Fruit fly (Drosophila melanogaster): ENCODE measurements around the gene CG10646.

The CG10646 gene

dm6 chr3L:12523941-12524340 is 20.2 kb upstream of the CG10646 start, which contains the start of the genes ver and Gcn5 (continued):
- no peak for TF ChIP-seq sd (tag; optimal IDR thresholded peaks at IDR 0.05)
- TF ChIP-seq run (tag; optimal IDR thresholded peaks at IDR 0.05), result peak; percentile 75
- TF ChIP-seq Six4 (GFP tag; optimal IDR thresholded peaks at IDR 0.05), result peak; percentile 81
- TF ChIP-seq CG17186 (GFP tag; optimal IDR thresholded peaks at IDR 0.05), result peak; percentile 78
- TF ChIP-seq CG8924 (tag; optimal IDR thresholded peaks at IDR 0.05), result peak; percentile 92
- peak; percentile 81 for TF ChIP-seq Taf1 (GFP tag; IDR thresholded peaks at IDR 0.05)
- peak; percentile 91 for TF ChIP-seq CG15514 (GFP tag; optimal IDR thresholded peaks at IDR 0.05)
- TF ChIP-seq CG9932 (GFP tag; IDR thresholded peaks at IDR 0.05), result peak; percentile 95
- TF ChIP-seq sna (GFP tag; IDR thresholded peaks at IDR 0.05; ENCODE audit: partially characterized antibody), result no peak
- TF ChIP-seq CG1647 (GFP tag; optimal IDR thresholded peaks at IDR 0.05), result peak; percentile 86
- TF ChIP-seq disco-r (GFP tag; optimal IDR thresholded peaks at IDR 0.05), result peak; percentile 35
- TF ChIP-seq CG3407 (GFP tag; optimal IDR thresholded peaks at IDR 0.05), result peak; percentile 75
- TF ChIP-seq unc-4 (GFP tag; IDR thresholded peaks at IDR 0.05; ENCODE audit: partially characterized antibody), result no peak
- no peak for TF ChIP-seq nau (GFP tag; optimal IDR thresholded peaks at IDR 0.05)
- peak; percentile 87 for TF ChIP-seq CG4404 (GFP tag; IDR thresholded peaks at IDR 0.05)
- peak; percentile 66 for TF ChIP-seq dan (GFP tag; IDR thresholded peaks at IDR 0.05)
- TF ChIP-seq nmo (GFP tag; optimal IDR thresholded peaks at IDR 0.05), result peak; percentile 94
- peak; percentile 84 for TF ChIP-seq rib (GFP tag; IDR thresholded peaks at IDR 0.05)
- TF ChIP-seq onecut (GFP tag; IDR thresholded peaks at IDR 0.05), result peak; percentile 84
- peak; percentile 91 for TF ChIP-seq CG14710 (tag; optimal IDR thresholded peaks at IDR 0.05)
- peak; percentile 81 for TF ChIP-seq CG17612 (GFP tag; IDR thresholded peaks at IDR 0.05)
- no peak for TF ChIP-seq CG2129 (GFP tag; IDR thresholded peaks at IDR 0.05; ENCODE audit: partially characterized antibody)
- TF ChIP-seq CG17385 (GFP tag; optimal IDR thresholded peaks at IDR 0.05), result peak; percentile 88
- TF ChIP-seq fu2 (GFP tag; optimal IDR thresholded peaks at IDR 0.05), result peak; percentile 77
- peak; percentile 28 for TF ChIP-seq pfk (GFP tag; optimal IDR thresholded peaks at IDR 0.05)
- TF ChIP-seq wek (GFP tag; optimal IDR thresholded peaks at IDR 0.05), result peak; percentile 52
- TF ChIP-seq jigr1 (GFP tag; IDR thresholded peaks at IDR 0.05), result peak; percentile 86
- TF ChIP-seq btn (GFP tag; optimal IDR thresholded peaks at IDR 0.05), result peak; percentile 63
- peak; percentile 92 for TF ChIP-seq CG11504 (tag; optimal IDR thresholded peaks at IDR 0.05)
- TF ChIP-seq CG17568 (GFP tag; optimal IDR thresholded peaks at IDR 0.05), result no peak
- TF ChIP-seq CG15601 (tag; optimal IDR thresholded peaks at IDR 0.05), result peak; percentile 87
- TF ChIP-seq fd102C (GFP tag; optimal IDR thresholded peaks at IDR 0.05), result no peak
- no peak for TF ChIP-seq Tbp (GFP tag; optimal IDR thresholded peaks at IDR 0.05)
- peak; percentile 62 for TF ChIP-seq kay (GFP tag; optimal IDR thresholded peaks at IDR 0.05)
- peak; percentile 95 for TF ChIP-seq zfh1 (GFP tag; IDR thresholded peaks at IDR 0.05)
- TF ChIP-seq ab (GFP tag; optimal IDR thresholded peaks at IDR 0.05), result peak; percentile 44
- TF ChIP-seq CG14441 (GFP tag; IDR thresholded peaks at IDR 0.05), result peak; percentile 94
- no peak for TF ChIP-seq hkb (optimal IDR thresholded peaks at IDR 0.05)
- TF ChIP-seq hkb (GFP tag; IDR thresholded peaks at IDR 0.05), result peak; percentile 96
- TF ChIP-seq Mes4 (GFP tag; optimal IDR thresholded peaks at IDR 0.05), result peak; percentile 54
- no peak for TF ChIP-seq Dll (GFP tag; IDR thresholded peaks at IDR 0.05; ENCODE audit: partially characterized antibody)
- no peak for TF ChIP-seq hbn (GFP tag; IDR thresholded peaks at IDR 0.05; ENCODE audit: partially characterized antibody)
- peak; percentile 98 for TF ChIP-seq Med (GFP tag)
- peak; percentile 96 for TF ChIP-seq ci (GFP tag; IDR thresholded peaks at IDR 0.05)
- TF ChIP-seq grau (tag; optimal IDR thresholded peaks at IDR 0.05), result peak; percentile 89
- TF ChIP-seq CG10321 (GFP tag; IDR thresholded peaks at IDR 0.05), result peak; percentile 72
- peak; percentile 86 for TF ChIP-seq Chrac-16 (GFP tag; optimal IDR thresholded peaks at IDR 0.05)
- TF ChIP-seq sc (optimal IDR thresholded peaks at IDR 0.05), result no peak
- TF ChIP-seq sc (GFP tag; optimal IDR thresholded peaks at IDR 0.05), result peak; percentile 73
- peak; percentile 85 for TF ChIP-seq CG13624 (GFP tag; optimal IDR thresholded peaks at IDR 0.05)
- peak; percentile 72 for TF ChIP-seq NC2β (GFP tag; optimal IDR thresholded peaks at IDR 0.05)
- TF ChIP-seq CG13424 (tag; optimal IDR thresholded peaks at IDR 0.05), result peak; percentile 92
